Worm (Caenorhabditis elegans) whole organism, late embryonic: ENCODE data around the gene lsm-5.

Source experiments
- C08G9.2 ChIP-seq: sonication (generic microtip); optimal IDR thresholded peaks from 2 replicates; lab custom pipeline; 2016; ENCODE audit warnings: mild to moderate bottlenecking, missing genetic modification characterization, moderate library complexity, missing compliant biosample characterization
- K02D7.2 ChIP-seq: sonication (generic microtip); optimal IDR thresholded peaks from 2 replicates; lab custom pipeline; 2017; ENCODE audit warnings: mild to moderate bottlenecking, missing genetic modification characterization, missing compliant biosample characterization
- ceh-14 ChIP-seq: sonication (generic microtip); optimal IDR thresholded peaks from 2 replicates; lab custom pipeline; 2016; ENCODE audit warnings: missing genotype, missing genetic modification characterization, missing compliant biosample characterization
- ceh-22 ChIP-seq: sonication (generic microtip); optimal IDR thresholded peaks from 2 replicates; lab custom pipeline; 2017; ENCODE audit warnings: missing biosample characterization, missing genetic modification characterization
- ceh-24 ChIP-seq: sonication (generic microtip); optimal IDR thresholded peaks from 2 replicates; lab custom pipeline; 2016; ENCODE audit warnings: mild to moderate bottlenecking, missing genetic modification characterization, missing compliant biosample characterization
- ceh-31 ChIP-seq: sonication (generic microtip); optimal IDR thresholded peaks from 2 replicates; lab custom pipeline; 2016; ENCODE audit warnings: missing genetic modification characterization, missing compliant biosample characterization
- ceh-48 ChIP-seq: sonication (generic microtip); optimal IDR thresholded peaks from 2 replicates; lab custom pipeline; 2016; ENCODE audit warnings: missing genetic modification characterization, inconsistent platforms, missing compliant biosample characterization
- ceh-6 ChIP-seq: fragments of 200-800 bp; sonication (Bioruptor generic); optimal IDR thresholded peaks from 2 replicates; lab custom pipeline; 2018; ENCODE audit warnings: mild to moderate bottlenecking, missing genetic modification characterization, missing compliant biosample characterization
- che-1 ChIP-seq: sonication (generic microtip); optimal IDR thresholded peaks from 2 replicates; lab custom pipeline; 2016; ENCODE audit warnings: mild to moderate bottlenecking, missing genetic modification characterization, missing compliant biosample characterization
- dmd-4 ChIP-seq: sonication (generic microtip); optimal IDR thresholded peaks from 2 replicates; lab custom pipeline; 2016; ENCODE audit warnings: borderline replicate concordance, missing genetic modification characterization, missing compliant biosample characterization
- elt-2 ChIP-seq: sonication (generic microtip); optimal IDR thresholded peaks from 2 replicates; lab custom pipeline; 2016; ENCODE audit warnings: missing genetic modification reagents, missing genetic modification characterization, missing compliant biosample characterization
- eyg-1 ChIP-seq: sonication (generic microtip); optimal IDR thresholded peaks from 2 replicates; lab custom pipeline; 2016; ENCODE audit warnings: missing genotype, missing genetic modification characterization, missing compliant biosample characterization
- fax-1 ChIP-seq: sonication (generic microtip); optimal IDR thresholded peaks from 2 replicates; lab custom pipeline; 2016; ENCODE audit warnings: missing genotype, missing genetic modification characterization, missing compliant biosample characterization
- gmeb-2 ChIP-seq: sonication (generic microtip); optimal IDR thresholded peaks from 2 replicates; lab custom pipeline; 2016; ENCODE audit warnings: missing genetic modification characterization, inconsistent platforms, missing compliant biosample characterization
- hlh-15 ChIP-seq: sonication (generic microtip); optimal IDR thresholded peaks from 2 replicates; lab custom pipeline; 2016; ENCODE audit warnings: missing genetic modification characterization, missing compliant biosample characterization
- hlh-30 ChIP-seq: sonication (generic microtip); optimal IDR thresholded peaks from 2 replicates; lab custom pipeline; 2017; ENCODE audit warnings: antibody characterized with exemption, missing genetic modification characterization, missing compliant biosample characterization; ENCODE audit not compliant: insufficient read depth
- hlh-6 ChIP-seq: sonication (generic microtip); optimal IDR thresholded peaks from 2 replicates; lab custom pipeline; 2016; ENCODE audit warnings: missing genotype, missing genetic modification characterization, missing compliant biosample characterization
- hlh-8 ChIP-seq: sonication (generic microtip); optimal IDR thresholded peaks from 2 replicates; lab custom pipeline; 2016; ENCODE audit warnings: missing genotype, missing genetic modification characterization, missing compliant biosample characterization
- madf-2 ChIP-seq: sonication (generic microtip); optimal IDR thresholded peaks from 2 replicates; lab custom pipeline; 2017; ENCODE audit warnings: missing genetic modification characterization, missing compliant biosample characterization
- nfya-1 ChIP-seq: sonication (generic microtip); optimal IDR thresholded peaks from 2 replicates; lab custom pipeline; 2017; ENCODE audit warnings: missing genetic modification characterization, mild to moderate bottlenecking, missing compliant biosample characterization, antibody characterized with exemption, moderate library complexity
- npax-4 ChIP-seq: sonication (generic microtip); optimal IDR thresholded peaks from 2 replicates; lab custom pipeline; 2016; ENCODE audit warnings: missing genetic modification characterization, missing compliant biosample characterization
- odd-2 ChIP-seq: sonication (generic microtip); optimal IDR thresholded peaks from 2 replicates; lab custom pipeline; 2017; ENCODE audit warnings: antibody characterized with exemption, mild to moderate bottlenecking, missing genetic modification characterization, missing compliant biosample characterization
- pag-3 ChIP-seq: sonication (generic microtip); optimal IDR thresholded peaks from 2 replicates; lab custom pipeline; 2016; ENCODE audit warnings: missing compliant biosample characterization, missing genetic modification characterization, borderline replicate concordance
- pha-2 ChIP-seq: sonication (generic microtip); optimal IDR thresholded peaks from 2 replicates; lab custom pipeline; 2017; ENCODE audit warnings: mild to moderate bottlenecking, missing genetic modification characterization, missing compliant biosample characterization
- pqm-1 ChIP-seq: sonication (generic microtip); optimal IDR thresholded peaks from 2 replicates; lab custom pipeline; 2016; ENCODE audit warnings: missing genetic modification characterization, missing compliant biosample characterization
- pros-1 ChIP-seq: fragments of 150-350 bp; optimal IDR thresholded peaks from 2 replicates; lab custom pipeline; 2014; ENCODE audit warnings: missing biosample characterization, missing genetic modification reagents, missing genetic modification characterization
- sdc-2 ChIP-seq: sonication (generic microtip); optimal IDR thresholded peaks from 2 replicates; lab custom pipeline; 2016; ENCODE audit warnings: missing genotype, missing genetic modification characterization, missing compliant biosample characterization
- sox-2 ChIP-seq: fragments of 200-800 bp; sonication (Bioruptor generic); IDR thresholded peaks from 2 replicates; pipeline ENCODE4 v1.3.6; 2022; ENCODE audit warnings: missing genetic modification reagents, missing genetic modification characterization, missing compliant biosample characterization
- sox-4 ChIP-seq: sonication (generic microtip); optimal IDR thresholded peaks from 2 replicates; lab custom pipeline; 2017; ENCODE audit warnings: mild to moderate bottlenecking, missing genetic modification characterization, inconsistent platforms, missing compliant biosample characterization
- syd-9 ChIP-seq: sonication (generic microtip); optimal IDR thresholded peaks from 2 replicates; lab custom pipeline; 2016; ENCODE audit warnings: mild to moderate bottlenecking, missing genetic modification characterization, moderate library complexity, missing compliant biosample characterization
- tbx-7 ChIP-seq: sonication (generic microtip); optimal IDR thresholded peaks from 2 replicates; lab custom pipeline; 2016; ENCODE audit warnings: missing genotype, missing genetic modification characterization, missing compliant biosample characterization
- unc-55 ChIP-seq: sonication (generic microtip); optimal IDR thresholded peaks from 2 replicates; lab custom pipeline; 2017; ENCODE audit warnings: missing biosample characterization, missing genetic modification reagents, missing genetic modification characterization
- zip-5 ChIP-seq: sonication (generic microtip); optimal IDR thresholded peaks from 2 replicates; lab custom pipeline; 2016; ENCODE audit warnings: missing genetic modification characterization, missing compliant biosample characterization
- ztf-16 ChIP-seq: sonication (generic microtip); optimal IDR thresholded peaks from 2 replicates; lab custom pipeline; 2017; ENCODE audit warnings: missing genetic modification characterization, missing compliant biosample characterization

lsm-5 gene

ce11 chrV:15571006-15571526 lies 886 bp downstream of the lsm-5 start, which contains the start of gene fbxa-95:
Gene fbxa-95 (plus strand): TSS chrV:15571476.
- no peak for TF ChIP-seq madf-2 (tag; lab: Kevin White, UChicago)
- no peak for TF ChIP-seq ceh-14 (tag; lab: Kevin White, UChicago)
- no peak for TF ChIP-seq pros-1 (tag; lab: Kevin White, UChicago)
- no peak for TF ChIP-seq odd-2 (tag; lab: Kevin White, UChicago)
- no peak for TF ChIP-seq che-1 (tag; lab: Kevin White, UChicago)
- no peak for TF ChIP-seq sox-4
- TF ChIP-seq hlh-15 (tag; lab: Kevin White, UChicago) = no peak
- no peak for TF ChIP-seq tbx-7 (tag; lab: Kevin White, UChicago)
- no peak for TF ChIP-seq ceh-6 (GFP tag; lab: Kevin White, UChicago)
- TF ChIP-seq eyg-1 (tag; lab: Kevin White, UChicago) = no peak
- TF ChIP-seq dmd-4 (tag; lab: Kevin White, UChicago) = no peak
- no peak for TF ChIP-seq pag-3
- no peak for TF ChIP-seq gmeb-2 (tag; lab: Kevin White, UChicago)
- no peak for TF ChIP-seq zip-5 (tag; lab: Kevin White, UChicago)
- no peak for TF ChIP-seq C08G9.2 (tag; lab: Kevin White, UChicago)
- TF ChIP-seq syd-9 (tag; lab: Kevin White, UChicago) = no peak
- TF ChIP-seq hlh-8 (tag; lab: Kevin White, UChicago) = no peak

ce11 chrV:15572613-15573012 lies 2.4 kb downstream of the lsm-5 start, which contains the start of gene fbxa-94:
Gene fbxa-94 (plus strand): TSS chrV:15572913.
- no peak for TF ChIP-seq ceh-31 (tag; lab: Kevin White, UChicago)
- TF ChIP-seq sdc-2 = no peak
- TF ChIP-seq hlh-30 (tag; lab: Kevin White, UChicago) = no peak
- TF ChIP-seq nfya-1 = peak; percentile 6

- TF ChIP-seq ceh-6 (GFP tag; lab: Kevin White, UChicago) = no peak
- TF ChIP-seq unc-55 = no peak
- no peak for TF ChIP-seq ceh-24 (tag; lab: Kevin White, UChicago)
- no peak for TF ChIP-seq elt-2 (tag; lab: Kevin White, UChicago)
- no peak for TF ChIP-seq syd-9 (tag; lab: Kevin White, UChicago)
- no peak for TF ChIP-seq ceh-48 (tag; lab: Kevin White, UChicago)
Observed at ce11 chrV:15575305-15575704, 5.1 kb downstream of the lsm-5 start, which contains the start of gene mdt-28. Gene mdt-28 (minus strand): TSS chrV:15575405.

- TF ChIP-seq hlh-6 (tag; lab: Kevin White, UChicago) (no peak), sox-2 (GFP tag; lab: Robert Waterston, UW) (no peak), ztf-16 (no peak), hlh-8 (tag; lab: Kevin White, UChicago) (no peak), elt-2 (tag; lab: Kevin White, UChicago) (no peak), ceh-14 (tag; lab: Kevin White, UChicago) (no peak), ceh-24 (tag; lab: Kevin White, UChicago) (no peak), pqm-1 (tag; lab: Kevin White, UChicago) (no peak), fax-1 (tag; lab: Kevin White, UChicago) (no peak), sox-4 (no peak), pha-2 (no peak), ceh-22 (tag; lab: Kevin White, UChicago) (no peak), K02D7.2 (tag; lab: Kevin White, UChicago) (no peak), ceh-48 (tag; lab: Kevin White, UChicago) (no peak)
- TF ChIP-seq, all 69 proteins: peak for 0
Observed at ce11 chrV:15577395-15577896, 7.3 kb downstream of the lsm-5 start, which contains the start of gene atx-3. Gene atx-3 (minus strand): TSS chrV:15577445.

ce11 chrV:15578386-15578785 lies 8.2 kb downstream of the lsm-5 start, which contains the start of gene F28F8.9:
Gene F28F8.9 (minus strand): TSS chrV:15578673.
- no peak for TF ChIP-seq npax-4
- no peak for TF ChIP-seq pag-3
- no peak for TF ChIP-seq sox-4
- TF ChIP-seq nfya-1 = peak; percentile 31
